Worm (Caenorhabditis elegans): ENCODE measurements around the gene cysl-3.

- no peak for TF ChIP-seq mec-3 (tag; optimal IDR thresholded peaks at IDR 0.05; ENCODE audit: borderline replicate concordance)
- no peak for TF ChIP-seq ceh-30 (tag; optimal IDR thresholded peaks at IDR 0.05)
- TF ChIP-seq ets-4 (tag; optimal IDR thresholded peaks at IDR 0.05): no peak
- TF ChIP-seq fkh-6 (tag; optimal IDR thresholded peaks at IDR 0.05): no peak
- TF ChIP-seq sox-4 (tag; optimal IDR thresholded peaks at IDR 0.05): no peak
- TF ChIP-seq F13H6.1 (tag; optimal IDR thresholded peaks at IDR 0.05): no peak
- TF ChIP-seq unc-55 (GFP tag; optimal IDR thresholded peaks at IDR 0.05): no peak
- TF ChIP-seq lim-6 (tag; optimal IDR thresholded peaks at IDR 0.05): no peak
- TF ChIP-seq dmd-4 (tag; optimal IDR thresholded peaks at IDR 0.05; ENCODE audit: borderline replicate concordance): no peak
Measured at ce11 chrV:3790424-3790823, 14.5 kb upstream of the cysl-3 start.

Measured in whole organism, late embryonic.